Worm (Caenorhabditis elegans) whole organism, dauer: ENCODE measurements around the gene C45B11.9.

Experiments
- unc-62 ChIP-seq: sonication (generic microtip); optimal IDR thresholded peaks from 2 replicates; lab custom pipeline; 2017; ENCODE audit warnings: missing biosample characterization, missing genetic modification reagents, missing genetic modification characterization

C45B11.9 gene

ce11 chrV:11030675-11031074 is 9.4 kb upstream of the C45B11.9 start:
- no peak for TF ChIP-seq unc-62 (GFP tag; lab: Kevin White, UChicago)

- no peak for TF ChIP-seq unc-62 (GFP tag; lab: Kevin White, UChicago)
Observed at ce11 chrV:11033241-11033640, 6.9 kb upstream of the C45B11.9 start.

ce11 chrV:11034748-11035147 is 5.4 kb upstream of the C45B11.9 start, which contains the start of gene pptr-2:
Gene pptr-2, minus strand, starts transcription at chrV:11034931.
- no peak for TF ChIP-seq unc-62 (GFP tag; lab: Kevin White, UChicago)

- TF ChIP-seq unc-62 (GFP tag; lab: Kevin White, UChicago) = no peak
Observed at ce11 chrV:11039379-11039954, 653 bp upstream of the C45B11.9 start, which contains the start of gene pak-2. Gene pak-2, minus strand, starts transcription at chrV:11039429.

- no peak for TF ChIP-seq unc-62 (GFP tag; lab: Kevin White, UChicago)
Observed at ce11 chrV:11040473-11040872, 353 bp downstream of the C45B11.9 start, which contains the start of gene C45B11.8. Gene C45B11.8, plus strand, starts transcription at chrV:11040773.

ce11 chrV:11041499-11041898 is 1.4 kb downstream of the C45B11.9 start, which contains the start of gene C45B11.5:
Gene C45B11.5, plus strand, starts transcription at chrV:11041799.
- no peak for TF ChIP-seq unc-62 (GFP tag; lab: Kevin White, UChicago)

- no peak for TF ChIP-seq unc-62 (GFP tag; lab: Kevin White, UChicago)
Observed at ce11 chrV:11042538-11042937, 2.4 kb downstream of the C45B11.9 start, which contains the start of gene C45B11.2. Gene C45B11.2, plus strand, starts transcription at chrV:11042710.

- TF ChIP-seq unc-62 (GFP tag; lab: Kevin White, UChicago) = no peak
Observed at ce11 chrV:11043767-11044166, 3.6 kb downstream of the C45B11.9 start, which contains the start of gene C45B11.6. Gene C45B11.6, plus strand, starts transcription at chrV:11044067.

- no peak for TF ChIP-seq unc-62 (GFP tag; lab: Kevin White, UChicago)
Observed at ce11 chrV:11046730-11047129, 6.6 kb downstream of the C45B11.9 start, which contains the start of gene dhs-18. Gene dhs-18, minus strand, starts transcription at chrV:11046833.

ce11 chrV:11048678-11049077 is 8.6 kb downstream of the C45B11.9 start, which contains the start of gene srh-74:
Gene srh-74, minus strand, starts transcription at chrV:11048778.
- no peak for TF ChIP-seq unc-62 (GFP tag; lab: Kevin White, UChicago)

- TF ChIP-seq unc-62 (GFP tag; lab: Kevin White, UChicago) = no peak
Observed at ce11 chrV:11051921-11052320, 11.8 kb downstream of the C45B11.9 start, which contains the start of gene T04C12.33. Gene T04C12.33, plus strand, starts transcription at chrV:11052221.

ce11 chrV:11053827-11054226 is 13.7 kb downstream of the C45B11.9 start, which contains the start of gene T04C12.7:
Gene T04C12.7, plus strand, starts transcription at chrV:11054127.
- no peak for TF ChIP-seq unc-62 (GFP tag; lab: Kevin White, UChicago)

ce11 chrV:11056484-11056883 is 16.4 kb downstream of the C45B11.9 start:
- no peak for TF ChIP-seq unc-62 (GFP tag; lab: Kevin White, UChicago)

- TF ChIP-seq unc-62 (GFP tag; lab: Kevin White, UChicago) = no peak
Observed at ce11 chrV:11057043-11057442, 16.9 kb downstream of the C45B11.9 start, which contains the start of gene srh-75. Gene srh-75, minus strand, starts transcription at chrV:11057143.

- no peak for TF ChIP-seq unc-62 (GFP tag; lab: Kevin White, UChicago)
Observed at ce11 chrV:11059180-11059579, 19.1 kb downstream of the C45B11.9 start, which contains the start of gene T04C12.1. Gene T04C12.1, minus strand, starts transcription at chrV:11059269.

ce11 chrV:11060239-11060984 is 20.3 kb downstream of the C45B11.9 start, which contains the start of gene T04C12.11:
Gene T04C12.11, minus strand, starts transcription at chrV:11060289.
- TF ChIP-seq unc-62 (GFP tag; lab: Kevin White, UChicago) = no peak
